Worm (Caenorhabditis elegans) whole organism, midembryonic: ENCODE measurements around the gene nas-7.

Experiments
- T22C8.4 ChIP-seq: fragments of 200-800 bp; sonication (Bioruptor generic); IDR thresholded peaks from 2 replicates; pipeline ENCODE4 v1.3.6; 2022; ENCODE audit warnings: missing genetic modification characterization, missing compliant biosample characterization
- cog-1 ChIP-seq: sonication (generic microtip); optimal IDR thresholded peaks from 2 replicates; lab custom pipeline; 2016; ENCODE audit warnings: missing genetic modification characterization, missing compliant biosample characterization
- flt-1 ChIP-seq: fragments of 200-800 bp; sonication (Bioruptor generic); IDR thresholded peaks from 2 replicates; pipeline ENCODE4 v1.3.6; 2022; ENCODE audit warnings: missing genetic modification characterization, missing compliant biosample characterization
- klf-2 ChIP-seq: fragments of 200-800 bp; sonication (Bioruptor generic); conservative IDR thresholded peaks from 2 replicates; pipeline ENCODE4 v1.3.6; 2022; ENCODE audit warnings: missing genetic modification reagents, missing genetic modification characterization, missing compliant biosample characterization
- med-1 ChIP-seq: sonication (generic microtip); optimal IDR thresholded peaks from 2 replicates; lab custom pipeline; 2017; ENCODE audit warnings: missing genetic modification characterization, mild to moderate bottlenecking, missing compliant biosample characterization, antibody characterized with exemption, missing genetic modification reagents; ENCODE audit not compliant: insufficient read depth
- ref-1 ChIP-seq: fragments of 200-800 bp; sonication (Bioruptor generic); conservative IDR thresholded peaks from 2 replicates; pipeline ENCODE4 v1.3.6; 2022; ENCODE audit warnings: missing genetic modification reagents, missing genetic modification characterization, missing compliant biosample characterization
- tab-1 ChIP-seq: fragments of 200-800 bp; sonication (Bioruptor generic); IDR thresholded peaks from 2 replicates; pipeline ENCODE4 v1.3.6; 2022; ENCODE audit warnings: missing genetic modification characterization, missing compliant biosample characterization
- ztf-23 ChIP-seq: fragments of 200-800 bp; sonication (Bioruptor generic); IDR thresholded peaks from 2 replicates; pipeline ENCODE4 v1.3.6; 2022; ENCODE audit warnings: missing genetic modification reagents, missing genetic modification characterization, missing compliant biosample characterization
- ztf-29 ChIP-seq: fragments of 200-800 bp; sonication (Bioruptor generic); IDR thresholded peaks from 2 replicates; pipeline ENCODE4 v1.3.6; 2022; ENCODE audit warnings: missing genetic modification reagents, missing genetic modification characterization, missing compliant biosample characterization

Gene nas-7

DNA sequence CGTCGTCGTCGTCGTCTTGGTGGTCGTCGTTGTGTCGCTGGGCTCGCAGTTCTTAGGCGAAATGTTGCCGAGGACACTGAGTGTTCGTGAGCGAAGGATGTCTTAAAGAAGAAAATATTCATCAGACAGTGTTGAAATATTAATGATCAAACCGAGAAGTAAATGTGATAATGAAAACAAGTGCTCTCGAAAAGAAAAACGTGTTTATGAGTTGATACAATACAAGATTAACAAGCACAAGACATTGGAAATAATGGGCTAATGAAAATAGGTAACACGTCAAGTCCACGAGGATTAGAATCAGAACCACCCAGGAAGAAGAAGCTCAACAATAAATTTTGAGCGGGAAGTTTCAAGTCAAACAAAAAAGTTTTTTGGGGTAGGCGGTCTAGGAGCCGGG is 9.4 kb upstream of the nas-7 start, which contains the start of gene K02A2.5:
K02A2.5 (minus strand) TSS at position 101 of the 400 bp plus-strand sequence.
- TF ChIP-seq cog-1 (tag; lab: Kevin White, UChicago) (no peak), ztf-23 (GFP tag; lab: Robert Waterston, UW) (no peak), tab-1 (no peak), T22C8.4 (no peak), ztf-29 (GFP tag; lab: Robert Waterston, UW) (no peak), flt-1 (GFP tag; lab: Robert Waterston, UW) (no peak), klf-2 (no peak), ref-1 (GFP tag; lab: Robert Waterston, UW) (no peak)

DNA sequence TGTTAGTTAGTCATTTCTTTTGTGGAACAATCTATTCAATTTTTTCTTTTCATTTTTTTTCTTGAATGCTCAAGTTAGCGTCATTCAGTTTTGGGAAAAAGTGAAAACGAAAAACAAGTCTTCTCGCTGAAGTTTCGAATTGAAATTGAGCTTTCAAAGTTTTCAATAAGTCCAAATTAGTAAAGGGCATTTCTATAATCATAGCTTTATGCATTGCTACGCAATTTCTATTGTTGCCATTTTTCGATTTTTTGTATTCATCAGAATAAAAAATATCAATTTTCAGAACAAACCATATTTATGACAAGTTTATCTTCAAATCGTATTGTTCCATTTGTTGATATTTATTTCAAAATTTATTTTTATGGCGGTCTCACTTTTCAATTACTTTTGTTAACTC is 5.7 kb upstream of the nas-7 start, which contains the start of gene srd-55:
srd-55 (plus strand) TSS at position 301 of the 400 bp plus-strand sequence.
- TF ChIP-seq T22C8.4: no peak
- no peak for TF ChIP-seq flt-1 (GFP tag; lab: Robert Waterston, UW)
- TF ChIP-seq med-1 (GFP tag; lab: Kevin White, UChicago): no peak
- no peak for TF ChIP-seq ref-1 (GFP tag; lab: Robert Waterston, UW)
- TF ChIP-seq ztf-29 (GFP tag; lab: Robert Waterston, UW): no peak
- no peak for TF ChIP-seq ztf-23 (GFP tag; lab: Robert Waterston, UW)
- TF ChIP-seq cog-1 (tag; lab: Kevin White, UChicago): no peak
- TF ChIP-seq klf-2: no peak
- no peak for TF ChIP-seq tab-1

DNA sequence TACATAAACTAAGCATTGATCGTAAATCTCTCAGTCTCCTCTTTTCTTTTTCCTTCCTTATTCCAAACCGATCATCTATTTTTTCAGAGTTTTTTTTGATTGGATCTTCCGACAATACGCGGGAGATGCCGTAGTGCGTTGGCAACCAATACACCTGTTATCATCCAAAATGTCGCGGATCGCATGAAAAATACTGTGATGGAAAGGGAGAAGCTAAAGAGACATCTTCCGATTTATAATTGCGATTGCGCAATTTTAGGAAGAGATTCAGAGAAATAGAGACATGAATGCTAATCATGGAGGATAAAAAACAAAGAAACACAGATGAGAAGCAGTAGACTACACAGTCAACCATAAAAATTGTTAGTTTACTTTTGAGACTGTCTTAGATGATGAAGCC is 3.9 kb upstream of the nas-7 start:
- TF ChIP-seq klf-2 (no peak), cog-1 (tag; lab: Kevin White, UChicago) (no peak), T22C8.4 (no peak), tab-1 (no peak), ztf-29 (GFP tag; lab: Robert Waterston, UW) (no peak), med-1 (GFP tag; lab: Kevin White, UChicago) (no peak), ref-1 (GFP tag; lab: Robert Waterston, UW) (no peak), ztf-23 (GFP tag; lab: Robert Waterston, UW) (no peak), flt-1 (GFP tag; lab: Robert Waterston, UW) (no peak)

DNA sequence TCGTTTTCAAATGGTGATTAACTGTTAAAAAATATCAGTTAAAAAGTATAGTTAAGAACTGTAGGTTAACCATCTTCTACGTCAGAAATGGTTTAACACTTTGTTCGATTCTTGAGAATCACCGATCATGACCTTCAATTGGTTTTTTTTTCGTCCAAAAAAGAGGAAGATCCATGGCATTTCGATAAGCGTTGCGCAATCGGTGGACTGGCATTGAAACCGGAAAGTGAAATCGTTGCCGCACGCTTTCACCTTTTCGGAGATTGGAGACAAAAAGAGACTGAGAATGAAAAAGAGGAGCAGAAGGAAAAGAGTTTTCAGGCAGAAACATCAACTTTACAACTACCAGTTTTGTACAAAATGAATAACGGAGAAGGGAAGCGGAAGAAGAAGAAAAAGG is 2.7 kb upstream of the nas-7 start:
- no peak for TF ChIP-seq cog-1 (tag; lab: Kevin White, UChicago)
- no peak for TF ChIP-seq med-1 (GFP tag; lab: Kevin White, UChicago)
- TF ChIP-seq klf-2: no peak

DNA sequence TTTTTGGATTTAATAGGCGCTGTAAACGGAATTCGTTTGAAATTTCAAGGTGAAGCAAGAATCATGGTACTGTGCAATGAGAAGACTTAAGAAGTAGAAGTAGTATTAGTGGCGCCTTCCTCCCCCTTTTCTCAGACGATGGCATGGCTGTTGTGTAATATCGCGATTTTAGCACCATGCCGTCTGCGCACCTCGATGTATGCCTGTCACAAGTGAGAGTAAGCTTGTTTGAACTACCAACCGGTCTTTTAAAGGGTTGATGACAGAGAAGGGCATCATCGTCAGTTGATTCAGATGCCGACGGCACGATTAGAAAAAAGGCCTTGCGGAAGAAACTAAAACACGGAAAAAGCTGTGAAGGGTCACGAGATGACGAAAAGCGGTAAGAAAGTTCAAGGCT is 1.5 kb upstream of the nas-7 start:
- TF ChIP-seq med-1 (GFP tag; lab: Kevin White, UChicago) (no peak), T22C8.4 (no peak), cog-1 (tag; lab: Kevin White, UChicago) (no peak), flt-1 (GFP tag; lab: Robert Waterston, UW) (no peak)

DNA sequence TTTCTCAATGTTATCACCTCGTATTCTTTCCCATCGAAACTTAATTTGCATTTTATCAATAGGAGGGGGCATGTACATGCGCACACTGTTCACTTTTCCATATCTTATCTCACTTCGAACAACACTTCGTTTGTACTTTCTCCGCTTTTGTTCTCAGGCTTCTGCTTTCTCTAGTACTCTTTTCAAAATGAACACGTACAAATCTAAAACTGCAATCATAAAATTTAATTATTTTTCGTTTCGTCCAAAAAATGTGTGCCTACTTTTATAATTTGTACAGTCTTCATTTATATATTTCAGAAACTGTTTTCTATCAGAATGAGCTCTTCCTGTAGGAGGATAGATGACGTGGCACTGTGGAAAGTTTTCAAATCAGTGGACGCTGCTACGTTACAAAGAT is 3.8 kb downstream of the nas-7 start, which contains the start of gene C07D10.1:
C07D10.1 (plus strand) TSS at position 301 of the 400 bp plus-strand sequence.
- TF ChIP-seq med-1 (GFP tag; lab: Kevin White, UChicago): no peak
- no peak for TF ChIP-seq T22C8.4
- no peak for TF ChIP-seq cog-1 (tag; lab: Kevin White, UChicago)
- TF ChIP-seq klf-2: no peak
- TF ChIP-seq tab-1: no peak
- TF ChIP-seq ref-1 (GFP tag; lab: Robert Waterston, UW): no peak

DNA sequence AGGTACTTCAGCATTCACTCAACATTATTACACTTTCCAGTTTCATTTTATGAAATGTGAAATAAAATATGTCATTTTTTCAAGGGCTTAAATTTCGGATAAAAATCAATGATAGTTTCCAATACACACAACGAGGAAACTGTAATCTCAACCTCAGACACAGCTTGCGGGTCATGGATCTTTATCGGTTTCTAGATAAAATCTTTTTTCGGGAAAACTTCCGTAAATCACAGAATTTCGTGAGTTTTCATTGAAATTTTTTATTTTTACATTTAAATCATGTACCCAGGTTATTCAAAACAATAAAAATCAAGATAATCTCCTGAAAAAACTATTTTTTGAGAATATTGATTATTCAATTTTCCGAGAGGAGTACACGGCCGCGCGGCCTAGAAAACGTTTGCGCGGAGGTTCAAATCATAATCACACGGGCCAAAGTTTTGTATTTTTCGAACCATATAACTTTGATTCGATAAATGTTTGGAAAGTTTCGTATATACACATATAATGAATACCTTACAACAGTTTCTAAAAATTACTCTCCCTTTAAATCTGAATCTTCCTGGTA is 5.2 kb downstream of the nas-7 start:
- TF ChIP-seq tab-1 (no peak), T22C8.4 (no peak), cog-1 (tag; lab: Kevin White, UChicago) (no peak), med-1 (GFP tag; lab: Kevin White, UChicago) (no peak), klf-2 (no peak), ref-1 (GFP tag; lab: Robert Waterston, UW) (no peak), ztf-29 (GFP tag; lab: Robert Waterston, UW) (no peak), flt-1 (GFP tag; lab: Robert Waterston, UW) (no peak), ztf-23 (GFP tag; lab: Robert Waterston, UW) (no peak)

DNA sequence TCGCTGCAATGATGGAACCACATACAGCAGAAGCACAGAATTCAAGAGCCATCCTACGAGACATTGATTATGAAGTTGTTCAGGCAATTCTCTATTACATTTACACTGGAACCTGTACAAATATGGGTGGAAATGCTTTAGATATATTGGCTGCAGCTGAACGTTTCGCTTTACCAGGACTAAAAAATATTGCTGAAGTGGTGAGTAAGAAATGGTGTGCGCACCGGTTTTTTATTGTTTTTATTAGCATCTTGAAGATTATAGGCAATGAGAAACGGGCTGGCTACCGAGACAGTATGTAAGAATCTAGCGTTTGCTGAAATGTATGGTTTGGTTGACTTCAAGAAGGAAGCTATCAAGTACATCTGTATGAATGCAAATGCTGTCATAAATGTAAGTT is 6.4 kb downstream of the nas-7 start:
- no peak for TF ChIP-seq cog-1 (tag; lab: Kevin White, UChicago)
- TF ChIP-seq flt-1 (GFP tag; lab: Robert Waterston, UW): no peak
- no peak for TF ChIP-seq ztf-29 (GFP tag; lab: Robert Waterston, UW)
- TF ChIP-seq klf-2: no peak
- no peak for TF ChIP-seq ref-1 (GFP tag; lab: Robert Waterston, UW)
- no peak for TF ChIP-seq ztf-23 (GFP tag; lab: Robert Waterston, UW)
- TF ChIP-seq T22C8.4: no peak
- TF ChIP-seq med-1 (GFP tag; lab: Kevin White, UChicago): no peak
- TF ChIP-seq tab-1: no peak

DNA sequence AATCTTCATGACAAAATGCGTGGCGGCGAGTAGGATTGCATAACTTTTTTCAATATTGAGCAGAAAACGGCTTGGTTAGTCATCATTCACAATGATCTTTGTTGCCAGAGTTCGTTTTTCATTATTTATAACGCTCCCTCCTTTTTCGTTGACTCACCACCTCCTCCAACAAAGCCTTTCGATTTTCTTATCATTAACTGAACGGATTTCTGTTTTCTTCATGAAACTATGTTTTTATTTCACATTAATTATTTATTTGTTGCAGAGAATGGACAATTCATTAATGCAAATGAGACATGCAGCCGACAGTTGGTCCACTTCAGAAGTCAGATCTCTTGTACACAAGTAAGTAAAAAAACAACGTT is 7.9 kb downstream of the nas-7 start, which contains the start of gene bath-44:
bath-44 (plus strand) TSS at position 266 of the 365 bp plus-strand sequence.
- no peak for TF ChIP-seq cog-1 (tag; lab: Kevin White, UChicago)
- TF ChIP-seq med-1 (GFP tag; lab: Kevin White, UChicago): no peak
- no peak for TF ChIP-seq ref-1 (GFP tag; lab: Robert Waterston, UW)
- no peak for TF ChIP-seq flt-1 (GFP tag; lab: Robert Waterston, UW)
- no peak for TF ChIP-seq tab-1
- no peak for TF ChIP-seq ztf-23 (GFP tag; lab: Robert Waterston, UW)
- TF ChIP-seq klf-2: no peak
- TF ChIP-seq T22C8.4: no peak
- no peak for TF ChIP-seq ztf-29 (GFP tag; lab: Robert Waterston, UW)
